Worm (Caenorhabditis elegans): ENCODE results near the gene lgmn-1.

The lgmn-1 gene

DNA sequence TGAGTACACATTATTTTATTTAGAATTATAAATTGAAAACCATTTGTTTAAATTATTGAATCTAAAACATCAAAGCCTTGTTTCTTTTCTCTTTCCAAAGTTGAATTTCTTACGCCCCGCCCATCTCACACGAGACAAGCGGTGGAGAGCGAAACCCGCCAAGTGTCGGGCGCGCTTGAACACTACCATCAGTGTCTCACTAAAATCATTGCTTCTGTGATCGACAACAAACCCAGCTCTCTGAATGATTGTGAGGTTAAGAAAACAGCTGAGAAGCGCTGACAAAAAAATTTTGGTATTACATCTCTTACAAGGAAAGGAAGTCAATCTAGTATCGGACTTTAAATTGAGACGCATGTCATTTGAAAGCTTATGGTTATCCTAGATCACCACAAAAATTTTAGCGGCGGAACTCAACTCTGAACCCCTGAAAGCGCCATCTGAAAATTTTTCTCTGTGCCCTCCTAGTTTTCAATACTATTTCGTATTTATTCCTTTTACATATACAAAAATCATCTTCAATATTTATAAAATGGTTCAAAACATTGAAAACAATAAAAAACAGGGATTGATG lies 21.7 kb upstream of the lgmn-1 start (continued):
- TF ChIP-seq nhr-47 (tag; optimal IDR thresholded peaks at IDR 0.05) (peak; percentile 89), elt-2 (tag; optimal IDR thresholded peaks at IDR 0.05) (peak; percentile 76), lin-35 (GFP tag; optimal IDR thresholded peaks at IDR 0.05) (peak; percentile 6 to 62), pqm-1 (tag; optimal IDR thresholded peaks at IDR 0.05) (no peak), rnt-1 (tag; optimal IDR thresholded peaks at IDR 0.05) (peak; percentile 94), swsn-7 (tag; optimal IDR thresholded peaks at IDR 0.05) (peak; percentile 87), snpc-4 (tag; optimal IDR thresholded peaks at IDR 0.05) (peak; percentile 99), lin-15B (tag; optimal IDR thresholded peaks at IDR 0.05) (peak; percentile 9), nhr-84 (tag; optimal IDR thresholded peaks at IDR 0.05) (no peak), sox-4 (tag; optimal IDR thresholded peaks at IDR 0.05) (peak; percentile 42), egl-13 (tag; optimal IDR thresholded peaks at IDR 0.05) (peak; percentile 41), mef-2 (tag; optimal IDR thresholded peaks at IDR 0.05) (no peak), nhr-11 (tag; optimal IDR thresholded peaks at IDR 0.05) (no peak), nhr-19 (GFP tag; conservative IDR thresholded peaks at IDR 0.05) (peak; percentile 93), lin-14 (GFP tag; optimal IDR thresholded peaks at IDR 0.05) (peak; percentile 82), dpl-1 (GFP tag; optimal IDR thresholded peaks at IDR 0.05) (peak in 2 of 3 experiments; percentile 41 to 59), sptf-1 (tag; optimal IDR thresholded peaks at IDR 0.05) (no peak), lsy-2 (tag; optimal IDR thresholded peaks at IDR 0.05) (peak; percentile 6 to 67), isw-1 (GFP tag; IDR thresholded peaks at IDR 0.05) (no peak), mdl-1 (tag; optimal IDR thresholded peaks at IDR 0.05) (peak in 1 of 2 experiments; percentile 45), efl-1 (optimal IDR thresholded peaks at IDR 0.05) (peak; percentile 48 to 68), efl-1 (GFP tag; optimal IDR thresholded peaks at IDR 0.05 in 1 of 2) (peak; percentile 40 to 95), ztf-11 (tag; optimal IDR thresholded peaks at IDR 0.05) (peak in 1 of 2 experiments; percentile 14), tbx-2 (tag; optimal IDR thresholded peaks at IDR 0.05) (peak; percentile 71), Y116A8C.19 (tag; optimal IDR thresholded peaks at IDR 0.05; ENCODE audit: borderline replicate concordance) (no peak), ztf-4 (tag; optimal IDR thresholded peaks at IDR 0.05) (peak; percentile 66), nhr-12 (tag; optimal IDR thresholded peaks at IDR 0.05) (no peak), sup-37 (GFP tag; optimal IDR thresholded peaks at IDR 0.05) (peak; percentile 82), nhr-76 (tag; optimal IDR thresholded peaks at IDR 0.05) (no peak), ces-1 (GFP tag; optimal IDR thresholded peaks at IDR 0.05) (no peak), skn-1 (tag; optimal IDR thresholded peaks at IDR 0.05) (no peak), zag-1 (tag; optimal IDR thresholded peaks at IDR 0.05) (no peak), fkh-10 (GFP tag; optimal IDR thresholded peaks at IDR 0.05) (no peak)

DNA sequence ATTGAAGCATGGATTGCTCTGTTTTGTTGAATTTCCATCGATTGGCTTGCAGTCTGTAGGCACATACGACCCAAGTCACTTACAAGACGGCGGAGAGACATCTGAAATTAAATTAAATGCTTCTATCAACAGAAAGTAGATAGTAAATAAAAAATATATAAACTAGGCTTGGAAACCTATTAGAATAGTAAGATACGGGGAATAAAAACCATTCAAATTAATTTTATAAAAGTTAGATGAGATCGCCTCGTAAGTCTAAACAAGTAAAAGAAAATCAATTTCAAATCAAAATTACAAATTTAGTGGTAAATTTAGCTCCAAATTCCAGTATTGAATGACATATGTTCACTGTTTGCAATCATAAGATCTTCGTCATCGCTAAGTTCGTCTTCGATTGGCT lies 18.3 kb upstream of the lgmn-1 start, which contains the start of gene mrps-11:
Gene mrps-11 (minus strand): TSS at position 101 of the 400 bp plus-strand sequence.
- no peak for TF ChIP-seq nhr-71 (tag; optimal IDR thresholded peaks at IDR 0.05)
- no peak for TF ChIP-seq nhr-77 (tag; optimal IDR thresholded peaks at IDR 0.05)
- TF ChIP-seq nhr-20 (tag; optimal IDR thresholded peaks at IDR 0.05) = no peak
- TF ChIP-seq zip-4 (GFP tag; optimal IDR thresholded peaks at IDR 0.05) = no peak
- TF ChIP-seq hpl-2 (GFP tag; optimal IDR thresholded peaks at IDR 0.05) = no peak
- no peak for TF ChIP-seq lin-14 (GFP tag; optimal IDR thresholded peaks at IDR 0.05)

DNA sequence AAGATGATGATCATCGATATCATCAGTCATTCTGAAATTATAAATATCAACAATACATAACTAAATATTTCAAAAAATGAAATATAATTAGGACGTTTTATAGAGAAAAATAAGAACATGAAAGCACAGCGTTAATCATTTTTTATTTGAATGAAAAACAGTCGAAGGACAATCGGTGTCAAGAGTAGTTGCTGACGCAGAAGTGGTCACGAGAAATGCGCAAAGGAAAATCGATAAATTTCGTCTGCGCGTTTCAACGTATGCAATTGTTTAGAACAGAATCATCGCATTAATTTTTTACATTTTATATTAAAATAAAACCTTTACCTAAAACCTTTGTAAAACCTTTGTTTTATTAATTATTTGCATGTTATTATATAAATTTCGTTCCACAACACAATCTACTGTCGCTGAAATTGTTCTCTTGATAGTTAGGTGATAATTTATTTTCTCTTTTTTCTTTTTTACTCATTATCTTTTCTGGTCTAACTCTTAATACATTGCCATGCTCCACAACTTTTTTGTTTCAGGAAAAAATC lies 15.1 kb upstream of the lgmn-1 start, which contains the start of the genes W04D2.4 and rbm-25:
Gene W04D2.4 (minus strand): TSS at position 31 of the 539 bp plus-strand sequence.
Gene rbm-25 (plus strand): TSS at position 489 of the 539 bp plus-strand sequence.
- TF ChIP-seq swsn-7 (tag; optimal IDR thresholded peaks at IDR 0.05) (peak; percentile 90), C16A3.4 (tag; optimal IDR thresholded peaks at IDR 0.05) (peak; percentile 76), hlh-17 (GFP tag; optimal IDR thresholded peaks at IDR 0.05; ENCODE audit: borderline replicate concordance) (no peak), nhr-71 (tag; optimal IDR thresholded peaks at IDR 0.05) (peak; percentile 92), nhr-237 (tag; optimal IDR thresholded peaks at IDR 0.05) (peak; percentile 28), hlh-4 (tag; optimal IDR thresholded peaks at IDR 0.05) (no peak), efl-3 (GFP tag; optimal IDR thresholded peaks at IDR 0.05) (no peak), hpl-2 (GFP tag; optimal IDR thresholded peaks at IDR 0.05) (no peak), sptf-1 (tag; optimal IDR thresholded peaks at IDR 0.05) (no peak), ceh-63 (GFP tag; optimal IDR thresholded peaks at IDR 0.05) (no peak), lin-39 (tag; optimal IDR thresholded peaks at IDR 0.05) (peak; percentile 81), aly-2 (tag; optimal IDR thresholded peaks at IDR 0.05) (peak; percentile 25), ama-1 (optimal IDR thresholded peaks at IDR 0.05) (peak; percentile 75), sox-4 (tag; optimal IDR thresholded peaks at IDR 0.05) (peak; percentile 78), mep-1 (tag; optimal IDR thresholded peaks at IDR 0.05) (peak; percentile 98), irx-1 (tag; optimal IDR thresholded peaks at IDR 0.05) (peak; percentile 82), elt-2 (tag; optimal IDR thresholded peaks at IDR 0.05) (peak; percentile 60), lin-13 (GFP tag; optimal IDR thresholded peaks at IDR 0.05) (peak; percentile 74), unc-86 (tag; optimal IDR thresholded peaks at IDR 0.05) (peak; percentile 85)

All from whole organism, L1 larva.